Fruit fly (Drosophila melanogaster) whole organism, embryonic: ENCODE data around the gene Reck.
A peak's percentile ranks its signal among the peaks of the same experiment; 100 is the strongest.

ENCODE experiments used
- CG2199 ChIP-seq: fragments of 200-800 bp; sonication (Bioruptor generic); IDR thresholded peaks from 3 replicates; pipeline ENCODE4 v1.3.6; 2022; ENCODE audit warnings: missing biosample characterization, missing genetic modification characterization
- CG6791 ChIP-seq: fragments of 200-800 bp; sonication (Bioruptor generic); IDR thresholded peaks from 3 replicates; pipeline ENCODE4 v1.3.6; 2022; ENCODE audit warnings: missing biosample characterization, missing genetic modification characterization; ENCODE audit not compliant: partially characterized antibody
- CG6854 ChIP-seq: fragments of 200-800 bp; sonication (Bioruptor generic); optimal IDR thresholded peaks from 3 replicates; lab custom pipeline; 2017; ENCODE audit warnings: missing biosample characterization, mild to moderate bottlenecking, missing genetic modification characterization
- Rx ChIP-seq: fragments of 200-800 bp; sonication (Bioruptor generic); IDR thresholded peaks from 2 replicates; pipeline ENCODE4 v1.3.6; 2022; ENCODE audit warnings: missing biosample characterization, missing genetic modification characterization
- cad ChIP-seq: fragments of >200 bp; optimal IDR thresholded peaks from 2 replicates; lab custom pipeline; 2017; ENCODE audit warnings: missing biosample characterization, missing genetic modification characterization
- odd ChIP-seq: fragments of 200-800 bp; sonication (Bioruptor generic); optimal IDR thresholded peaks from 2 replicates; lab custom pipeline; 2017; ENCODE audit warnings: missing biosample characterization, mild to moderate bottlenecking, missing genetic modification characterization
- sens-2 ChIP-seq: fragments of 200-800 bp; sonication (Bioruptor generic); IDR thresholded peaks from 2 replicates; pipeline ENCODE4 v1.3.6; 2022; ENCODE audit warnings: missing biosample characterization, missing genetic modification characterization

- TF ChIP-seq CG6854 (no peak), sens-2 (no peak), Rx (no peak), cad (GFP tag; lab: Kevin White, UChicago) (peak; percentile 41), CG6791 (GFP tag; lab: Robert Waterston, UW) (no peak), CG2199 (peak; percentile 57; the same call in 2 of the 3 replicates), odd (no peak)
Measured at dm6 chr3L:14967691-14968538, 45.9 kb downstream of the Reck start.
